Fruit fly (Drosophila melanogaster): ENCODE results near the gene Pex19.

Gene Pex19

DNA sequence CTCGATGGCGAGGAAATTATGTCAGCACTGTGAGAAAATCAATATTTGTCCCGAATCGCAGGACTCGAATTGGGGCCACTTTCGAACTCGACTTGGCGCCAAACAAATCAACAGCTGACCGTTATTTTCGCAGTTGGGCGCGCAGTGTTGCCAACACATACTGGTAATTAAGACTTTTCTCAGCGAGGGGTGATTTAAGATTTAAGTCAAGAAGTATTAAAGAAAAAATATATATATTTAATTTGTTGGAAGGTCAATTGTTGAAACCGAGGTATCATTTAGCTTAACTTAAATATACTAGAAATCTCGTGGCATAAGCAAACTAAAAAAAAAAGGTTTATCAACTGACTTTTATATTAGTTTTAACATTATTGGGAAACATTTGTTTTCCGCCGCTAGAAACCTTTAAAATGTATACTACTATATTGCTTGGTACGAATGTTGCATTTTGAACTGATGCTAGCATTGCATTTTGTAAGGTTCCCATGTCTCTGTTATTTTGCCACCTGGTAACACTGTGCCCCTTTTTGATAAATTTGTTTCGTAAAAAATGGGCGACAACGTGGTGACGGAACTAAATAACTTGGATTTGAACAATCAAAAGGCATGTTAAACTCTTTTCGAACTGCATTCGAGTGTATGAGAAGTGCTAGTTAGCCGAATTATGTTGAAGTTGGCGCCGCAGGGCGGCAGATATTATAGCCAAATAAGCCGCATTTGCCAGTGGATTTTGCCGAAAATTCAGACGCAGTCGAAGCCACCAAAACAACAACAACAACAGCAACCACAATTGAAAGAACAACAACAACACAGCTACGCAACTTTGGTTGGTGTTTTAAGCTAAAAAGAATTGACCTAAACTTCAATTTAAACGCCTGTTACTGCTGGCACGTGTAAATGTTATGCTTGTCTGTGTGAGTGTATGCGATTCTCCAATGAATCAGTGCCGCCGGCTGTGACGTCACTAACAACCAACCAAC, 11.9 kb downstream of the Pex19 start, which contains the start of the genes Patsas and ThrRS (continued):
- TF ChIP-seq fd102C (GFP tag; optimal IDR thresholded peaks at IDR 0.05) (peak; percentile 51), crp (GFP tag; optimal IDR thresholded peaks at IDR 0.05) (peak; percentile 29 to 83), dmrt11E (tag; optimal IDR thresholded peaks at IDR 0.05) (peak; percentile 85), kni (GFP tag; optimal IDR thresholded peaks at IDR 0.05) (no peak), row (GFP tag; IDR thresholded peaks at IDR 0.05) (peak; percentile 95), ssp (GFP tag; IDR thresholded peaks at IDR 0.05) (peak; percentile 97), YL-1 (GFP tag; optimal IDR thresholded peaks at IDR 0.05) (peak; percentile 65), CG14050 (GFP tag; IDR thresholded peaks at IDR 0.05) (peak; percentile 71), HLH54F (GFP tag; optimal IDR thresholded peaks at IDR 0.05) (peak; percentile 78), CG12155 (GFP tag; optimal IDR thresholded peaks at IDR 0.05) (peak; percentile 88), so (GFP tag; IDR thresholded peaks at IDR 0.05) (peak; percentile 82; the same call in 2 of the 3 replicates), Sox100B (GFP tag; optimal IDR thresholded peaks at IDR 0.05) (no peak), CG7357 (GFP tag; IDR thresholded peaks at IDR 0.05) (peak; percentile 97), Hr78 (GFP tag; optimal IDR thresholded peaks at IDR 0.05) (no peak), CG2202 (tag; optimal IDR thresholded peaks at IDR 0.05) (peak; percentile 49), CG5180 (GFP tag; optimal IDR thresholded peaks at IDR 0.05) (no peak), CG16779 (GFP tag; IDR thresholded peaks at IDR 0.05) (no peak), Sry-δ (GFP tag; optimal IDR thresholded peaks at IDR 0.05) (peak; percentile 41), Ets65A (GFP tag) (peak; percentile 99), klu (GFP tag; IDR thresholded peaks at IDR 0.05) (peak; percentile 81), CG4854 (GFP tag; optimal IDR thresholded peaks at IDR 0.05) (peak; percentile 73), CG6175 (GFP tag; IDR thresholded peaks at IDR 0.05) (no peak; the same call in 2 of the 3 replicates), jigr1 (GFP tag; IDR thresholded peaks at IDR 0.05) (peak; percentile 80), CG2889 (GFP tag; IDR thresholded peaks at IDR 0.05) (peak; percentile 80), Ada2b (GFP tag; IDR thresholded peaks at IDR 0.05) (peak; percentile 83), seq (GFP tag; IDR thresholded peaks at IDR 0.05) (peak; percentile 82), fu2 (GFP tag; optimal IDR thresholded peaks at IDR 0.05) (peak; percentile 69), hbn (GFP tag; IDR thresholded peaks at IDR 0.05; ENCODE audit: partially characterized antibody) (no peak), chn (GFP tag; optimal IDR thresholded peaks at IDR 0.05) (peak; percentile 72), Dref (GFP tag; IDR thresholded peaks at IDR 0.05) (peak; percentile 33; the same call in 1 of the 2 replicates), br (optimal IDR thresholded peaks at IDR 0.05) (no peak), C15 (GFP tag; IDR thresholded peaks at IDR 0.05) (peak; percentile 52; the same call in 1 of the 3 replicates), CG11247 (GFP tag; IDR thresholded peaks at IDR 0.05) (peak; percentile 70), org-1 (GFP tag; optimal IDR thresholded peaks at IDR 0.05) (peak; percentile 55), H15 (GFP tag; IDR thresholded peaks at IDR 0.05) (peak; percentile 76; the same call in 2 of the 3 replicates), unc-4 (GFP tag; IDR thresholded peaks at IDR 0.05; ENCODE audit: partially characterized antibody) (no peak), tll (GFP tag; optimal IDR thresholded peaks at IDR 0.05) (no peak), Ptx1 (GFP tag; IDR thresholded peaks at IDR 0.05) (peak; percentile 90), Aef1 (GFP tag; IDR thresholded peaks at IDR 0.05) (peak; percentile 86), caup (GFP tag; optimal IDR thresholded peaks at IDR 0.05; ENCODE audit: severe bottlenecking) (peak; percentile 86), CG11696 (GFP tag; IDR thresholded peaks at IDR 0.05) (peak; percentile 58), twi (tag; optimal IDR thresholded peaks at IDR 0.05) (peak; percentile 79), zfh1 (GFP tag; IDR thresholded peaks at IDR 0.05) (peak; percentile 78), CG15696 (tag; optimal IDR thresholded peaks at IDR 0.05) (peak; percentile 85), CG10209 (GFP tag; optimal IDR thresholded peaks at IDR 0.05) (peak; percentile 86), gro (GFP tag; optimal IDR thresholded peaks at IDR 0.05) (peak; percentile 46), pzg (GFP tag; optimal IDR thresholded peaks at IDR 0.05) (peak; percentile 54), Scr (GFP tag; IDR thresholded peaks at IDR 0.05; ENCODE audit: partially characterized antibody) (no peak)

Measured in whole organism, embryonic.